Worm (Caenorhabditis elegans) whole organism, young adult: Measurements from ENCODE around the gene npr-11.

Source experiments
- B0336.3 ChIP-seq: fragments of 200-800 bp; sonication (Bioruptor generic); IDR thresholded peaks from 2 replicates; pipeline ENCODE4 v1.3.6; 2022; ENCODE audit warnings: missing genetic modification characterization, missing compliant biosample characterization
- C17E4.6 ChIP-seq: fragments of 200-800 bp; sonication (Bioruptor generic); IDR thresholded peaks from 2 replicates; pipeline ENCODE4 v1.3.6; 2022; ENCODE audit warnings: missing genetic modification reagents, missing genetic modification characterization, missing compliant biosample characterization
- F22D6.2 ChIP-seq: sonication (generic microtip); optimal IDR thresholded peaks from 2 replicates; lab custom pipeline; 2016; ENCODE audit warnings: mild to moderate bottlenecking, missing genetic modification characterization, missing compliant biosample characterization
- F37B4.10 ChIP-seq: fragments of 200-800 bp; sonication (Bioruptor generic); IDR thresholded peaks from 2 replicates; pipeline ENCODE4 v1.3.6; 2022; ENCODE audit warnings: missing genetic modification characterization, missing compliant biosample characterization
- F49E8.2 ChIP-seq: sonication (generic microtip); optimal IDR thresholded peaks from 3 replicates; lab custom pipeline; 2017; ENCODE audit warnings: missing genetic modification characterization, mild to moderate bottlenecking, missing compliant biosample characterization, antibody characterized with exemption, moderate library complexity; ENCODE audit not compliant: insufficient read depth
- F52B5.7 ChIP-seq: sonication (generic microtip); optimal IDR thresholded peaks from 2 replicates; lab custom pipeline; 2016; ENCODE audit warnings: mild to moderate bottlenecking, missing genetic modification characterization, missing compliant biosample characterization
- F57A8.1 ChIP-seq: fragments of 200-800 bp; sonication (Bioruptor generic); optimal IDR thresholded peaks from 2 replicates; lab custom pipeline; 2018; ENCODE audit warnings: mild to moderate bottlenecking, missing genetic modification characterization, moderate library complexity, missing compliant biosample characterization
- F57C9.4 ChIP-seq: sonication (generic microtip); optimal IDR thresholded peaks from 2 replicates; lab custom pipeline; 2017; ENCODE audit warnings: mild to moderate bottlenecking, missing genetic modification characterization, missing compliant biosample characterization
- K11D2.4 ChIP-seq: fragments of 200-800 bp; sonication (Bioruptor generic); IDR thresholded peaks from 2 replicates; pipeline ENCODE4 v1.3.6; 2022; ENCODE audit warnings: missing genetic modification reagents, missing genetic modification characterization, missing compliant biosample characterization
- T26A5.8 ChIP-seq: sonication (generic microtip); optimal IDR thresholded peaks from 2 replicates; lab custom pipeline; 2016; ENCODE audit warnings: missing genetic modification characterization, missing compliant biosample characterization
- Y53F4B.3 ChIP-seq: fragments of 200-800 bp; sonication (Bioruptor generic); IDR thresholded peaks from 2 replicates; pipeline ENCODE4 v1.3.6; 2022; ENCODE audit warnings: missing genetic modification reagents, missing genetic modification characterization, missing compliant biosample characterization
- Y53G8AR.9 ChIP-seq: fragments of 200-800 bp; sonication (Bioruptor generic); conservative IDR thresholded peaks from 2 replicates; pipeline ENCODE4 v1.3.6; 2022; ENCODE audit warnings: missing genetic modification reagents, missing genetic modification characterization, missing compliant biosample characterization
- Y56A3A.18 ChIP-seq: fragments of 200-800 bp; sonication (Bioruptor generic); IDR thresholded peaks from 2 replicates; pipeline ENCODE4 v1.3.6; 2022; ENCODE audit warnings: missing genetic modification reagents, missing genetic modification characterization, missing compliant biosample characterization
- Y79H2A.3 ChIP-seq: fragments of 200-800 bp; sonication (Bioruptor generic); conservative IDR thresholded peaks from 2 replicates; pipeline ENCODE4 v1.3.6; 2022; ENCODE audit warnings: missing genetic modification reagents, missing genetic modification characterization, missing compliant biosample characterization
- akir-1 ChIP-seq: fragments of 200-800 bp; sonication (Bioruptor generic); optimal IDR thresholded peaks from 2 replicates; lab custom pipeline; 2018; ENCODE audit warnings: mild to moderate bottlenecking, missing genetic modification characterization, moderate library complexity, missing compliant biosample characterization
- atf-7 ChIP-seq: sonication (generic microtip); optimal IDR thresholded peaks from 2 replicates; lab custom pipeline; 2017; ENCODE audit warnings: mild to moderate bottlenecking, missing genetic modification characterization, missing compliant biosample characterization
- athp-1 ChIP-seq: sonication (generic microtip); optimal IDR thresholded peaks from 2 replicates; lab custom pipeline; 2017; ENCODE audit warnings: mild to moderate bottlenecking, missing genetic modification characterization, missing compliant biosample characterization
- attf-3 ChIP-seq: fragments of 200-800 bp; sonication (Bioruptor generic); conservative IDR thresholded peaks from 2 replicates; pipeline ENCODE4 v1.3.6; 2022; ENCODE audit warnings: missing genetic modification reagents, missing genetic modification characterization, missing compliant biosample characterization
- attf-5 ChIP-seq: fragments of 200-800 bp; sonication (Bioruptor generic); optimal IDR thresholded peaks from 2 replicates; lab custom pipeline; 2018; ENCODE audit warnings: mild to moderate bottlenecking, missing genetic modification characterization, missing compliant biosample characterization
- attf-6 ChIP-seq: fragments of 200-800 bp; sonication (Bioruptor generic); IDR thresholded peaks from 2 replicates; pipeline ENCODE4 v1.3.6; 2022; ENCODE audit warnings: missing genetic modification reagents, missing genetic modification characterization, missing compliant biosample characterization
- bed-2 ChIP-seq: fragments of 200-800 bp; sonication (Bioruptor generic); IDR thresholded peaks from 2 replicates; pipeline ENCODE4 v1.3.6; 2022; ENCODE audit warnings: missing genetic modification reagents, missing genetic modification characterization, missing compliant biosample characterization
- ceh-100 ChIP-seq: fragments of 200-800 bp; sonication (Bioruptor generic); IDR thresholded peaks from 2 replicates; pipeline ENCODE4 v1.3.6; 2022; ENCODE audit warnings: missing genetic modification reagents, missing genetic modification characterization, missing compliant biosample characterization
- ceh-58 ChIP-seq: fragments of 200-800 bp; sonication (Bioruptor generic); IDR thresholded peaks from 2 replicates; pipeline ENCODE4 v1.3.6; 2022; ENCODE audit warnings: missing genetic modification characterization, missing compliant biosample characterization
- ceh-91 ChIP-seq: fragments of 200-800 bp; sonication (Bioruptor generic); IDR thresholded peaks from 2 replicates; pipeline ENCODE4 v1.3.6; 2022; ENCODE audit warnings: missing genetic modification reagents, missing genetic modification characterization, missing compliant biosample characterization
- dox-1 ChIP-seq: fragments of 200-800 bp; sonication (Bioruptor generic); IDR thresholded peaks from 2 replicates; pipeline ENCODE4 v1.3.6; 2022; ENCODE audit warnings: missing genetic modification reagents, missing genetic modification characterization, missing compliant biosample characterization
- dpl-1 ChIP-seq: fragments of 150-350 bp; optimal IDR thresholded peaks from 2 replicates; lab custom pipeline; 2014; ENCODE audit warnings: missing biosample characterization, missing genetic modification reagents, missing genetic modification characterization
- efl-1 ChIP-seq: fragments of 150-350 bp; optimal IDR thresholded peaks from 2 replicates; lab custom pipeline; 2014; ENCODE audit warnings: missing biosample characterization, missing genetic modification reagents, missing genetic modification characterization
- gei-17 ChIP-seq: fragments of 200-800 bp; sonication (Bioruptor generic); optimal IDR thresholded peaks from 2 replicates; lab custom pipeline; 2018; ENCODE audit warnings: mild to moderate bottlenecking, missing genetic modification characterization, missing compliant biosample characterization
- hrde-1 ChIP-seq: sonication (generic microtip); optimal IDR thresholded peaks from 2 replicates; lab custom pipeline; 2016; ENCODE audit warnings: missing genetic modification characterization, mild to moderate bottlenecking, missing compliant biosample characterization, moderate library complexity, missing genotype, missing genetic modification reagents, borderline replicate concordance
- hsf-1 ChIP-seq: fragments of 200-800 bp; sonication (Bioruptor generic); IDR thresholded peaks from 2 replicates; pipeline ENCODE4 v1.3.6; 2022; ENCODE audit warnings: missing genetic modification reagents, missing genetic modification characterization, missing compliant biosample characterization
- let-607 ChIP-seq, 2 experiments: fragments of 200-800 bp in 1 of 2; sonication (Bioruptor generic) in 1 of 2; sonication (generic microtip) in 1 of 2; optimal IDR thresholded peaks; 2 replicates each; lab custom pipeline; 2016 to 2018; ENCODE audit warnings: mild to moderate bottlenecking in 2 of 2, missing compliant biosample characterization in 2 of 2, missing genetic modification characterization in 2 of 2, moderate library complexity in 2 of 2, missing genotype in 1 of 2
- madf-10 ChIP-seq: sonication (generic microtip); optimal IDR thresholded peaks from 2 replicates; lab custom pipeline; 2016; ENCODE audit warnings: mild to moderate bottlenecking, missing genetic modification characterization, missing compliant biosample characterization
- madf-3 ChIP-seq: fragments of 200-800 bp; sonication (Bioruptor generic); IDR thresholded peaks from 2 replicates; pipeline ENCODE4 v1.3.6; 2022; ENCODE audit warnings: missing genetic modification reagents, missing genetic modification characterization, missing compliant biosample characterization
- madf-6 ChIP-seq: fragments of 200-800 bp; sonication (Bioruptor generic); IDR thresholded peaks from 2 replicates; pipeline ENCODE4 v1.3.6; 2022; ENCODE audit warnings: missing genetic modification reagents, missing genetic modification characterization, missing compliant biosample characterization
- mes-4 ChIP-seq: sonication (generic microtip); optimal IDR thresholded peaks from 2 replicates; lab custom pipeline; 2016; ENCODE audit warnings: missing genotype, missing genetic modification characterization, missing compliant biosample characterization
- mxl-1 ChIP-seq: sonication (generic microtip); optimal IDR thresholded peaks from 2 replicates; lab custom pipeline; 2016; ENCODE audit warnings: missing genetic modification characterization, missing compliant biosample characterization
- nhr-179 ChIP-seq: sonication (generic microtip); optimal IDR thresholded peaks from 2 replicates; lab custom pipeline; 2016; ENCODE audit warnings: mild to moderate bottlenecking, missing genetic modification characterization, missing compliant biosample characterization
- nhr-27 ChIP-seq: fragments of 200-800 bp; sonication (Bioruptor generic); optimal IDR thresholded peaks from 2 replicates; lab custom pipeline; 2018; ENCODE audit warnings: mild to moderate bottlenecking, missing genetic modification characterization, moderate library complexity, missing compliant biosample characterization
- pbrm-1 ChIP-seq: fragments of 200-800 bp; sonication (Bioruptor generic); IDR thresholded peaks from 2 replicates; pipeline ENCODE4 v1.3.6; 2022; ENCODE audit warnings: missing genetic modification reagents, missing genetic modification characterization, missing compliant biosample characterization
- rcor-1 ChIP-seq: fragments of 200-800 bp; sonication (Bioruptor generic); IDR thresholded peaks from 2 replicates; pipeline ENCODE4 v1.3.6; 2022; ENCODE audit warnings: missing genetic modification reagents, missing genetic modification characterization, missing compliant biosample characterization
- sea-2 ChIP-seq: fragments of 200-800 bp; sonication (Bioruptor generic); IDR thresholded peaks from 2 replicates; pipeline ENCODE4 v1.3.6; 2022; ENCODE audit warnings: missing genetic modification characterization, missing compliant biosample characterization
- somi-1 ChIP-seq: fragments of 200-800 bp; sonication (Bioruptor generic); optimal IDR thresholded peaks from 2 replicates; lab custom pipeline; 2018; ENCODE audit warnings: mild to moderate bottlenecking, missing genetic modification characterization, missing compliant biosample characterization
- sptf-2 ChIP-seq: fragments of 200-800 bp; sonication (Bioruptor generic); optimal IDR thresholded peaks from 2 replicates; lab custom pipeline; 2018; ENCODE audit warnings: mild to moderate bottlenecking, missing genetic modification characterization, missing compliant biosample characterization
- tbp1 ChIP-seq: fragments of 200-800 bp; sonication (Bioruptor generic); optimal IDR thresholded peaks from 2 replicates; lab custom pipeline; 2018; ENCODE audit warnings: mild to moderate bottlenecking, missing genetic modification characterization, missing compliant biosample characterization
- xnd-1 ChIP-seq: sonication (generic microtip); optimal IDR thresholded peaks from 2 replicates; lab custom pipeline; 2016; ENCODE audit warnings: missing genotype, missing genetic modification reagents, missing genetic modification characterization, missing compliant biosample characterization
- ztf-25 ChIP-seq: fragments of 200-800 bp; sonication (Bioruptor generic); IDR thresholded peaks from 2 replicates; pipeline ENCODE4 v1.3.6; 2022; ENCODE audit warnings: missing genetic modification reagents, missing genetic modification characterization, missing compliant biosample characterization
- ztf-6 ChIP-seq: fragments of 200-800 bp; sonication (Bioruptor generic); IDR thresholded peaks from 2 replicates; pipeline ENCODE4 v1.3.6; 2022; ENCODE audit warnings: missing genetic modification reagents, missing genetic modification characterization, missing compliant biosample characterization

The npr-11 gene

DNA sequence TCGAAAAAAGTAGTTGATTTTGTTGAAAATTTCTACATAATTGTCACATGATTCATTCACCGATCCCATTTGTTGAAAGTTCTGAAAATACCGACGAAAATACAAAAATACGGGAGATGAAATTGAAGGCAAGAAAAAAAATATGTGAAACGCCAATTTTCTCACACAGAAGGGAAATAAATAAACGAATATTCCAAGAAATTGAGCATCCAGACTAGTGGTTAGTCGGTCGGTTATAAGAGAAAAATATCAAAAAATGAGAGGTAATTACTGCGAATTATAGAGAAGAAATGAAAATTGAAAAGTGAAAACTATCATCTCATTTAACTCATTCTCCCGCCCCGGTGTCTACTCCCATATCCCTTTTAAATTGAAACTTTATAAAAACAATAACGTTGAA is at the start of gene npr-11:
TSS of gene npr-11 (minus strand) at position 101 of the 400 bp plus-strand sequence.
- TF ChIP-seq attf-5 (GFP tag; lab: Kevin White, UChicago) = no peak

- peak; percentile 61 for TF ChIP-seq gei-17 (GFP tag; lab: Kevin White, UChicago)
- no peak for TF ChIP-seq ztf-6 (GFP tag; lab: Robert Waterston, UW)
- TF ChIP-seq F22D6.2 (tag; lab: Kevin White, UChicago) = no peak
- TF ChIP-seq sptf-2 = no peak
- peak; percentile 15 for TF ChIP-seq T26A5.8 (tag; lab: Kevin White, UChicago)
- 0 out of 2 replicates have a peak, but pooled peaks have one; percentile 14 for TF ChIP-seq pbrm-1 (GFP tag; lab: Robert Waterston, UW)
- TF ChIP-seq F57C9.4 (tag; lab: Kevin White, UChicago) = no peak
- TF ChIP-seq ceh-58 = no peak
- TF ChIP-seq sea-2 (GFP tag; lab: Robert Waterston, UW) = no peak
- TF ChIP-seq madf-10 (tag; lab: Kevin White, UChicago) = no peak
- TF ChIP-seq C17E4.6 = no peak
- TF ChIP-seq ztf-25 (GFP tag; lab: Robert Waterston, UW) = no peak
- TF ChIP-seq dox-1 (GFP tag; lab: Robert Waterston, UW) = peak; percentile 90
- TF ChIP-seq mes-4 (tag; lab: Kevin White, UChicago) = no peak
- peak in 1 of 2 experiments; percentile 37 for TF ChIP-seq let-607 (tag; optimal IDR thresholded peaks at IDR 0.05; lab: Kevin White, UChicago)
- TF ChIP-seq Y56A3A.18 (GFP tag; lab: Robert Waterston, UW) = peak; percentile 81; the same call in 1 of the 2 replicates
- TF ChIP-seq madf-6 (GFP tag; lab: Robert Waterston, UW) = peak; percentile 35; the same call in 1 of the 2 replicates
- no peak for TF ChIP-seq F57A8.1 (GFP tag; lab: Kevin White, UChicago)
- TF ChIP-seq hrde-1 (tag; lab: Kevin White, UChicago) = no peak
- TF ChIP-seq Y79H2A.3 = no peak
- no peak for TF ChIP-seq Y53F4B.3
- peak; percentile 33 for TF ChIP-seq atf-7
- no peak; the same call in 1 of the 2 replicates for TF ChIP-seq ceh-100 (GFP tag; lab: Robert Waterston, UW)
- TF ChIP-seq rcor-1 (GFP tag; lab: Robert Waterston, UW) = peak; percentile 29; the same call in 1 of the 2 replicates
- peak; percentile 72 for TF ChIP-seq attf-5 (GFP tag; lab: Kevin White, UChicago)
- no peak for TF ChIP-seq nhr-27 (tag; lab: Kevin White, UChicago)
- TF ChIP-seq madf-3 = no peak
- TF ChIP-seq athp-1 (tag; lab: Kevin White, UChicago) = peak; percentile 24
- TF ChIP-seq attf-6 = no peak
- peak; percentile 48 for TF ChIP-seq tbp1 (GFP tag; lab: Kevin White, UChicago)
- TF ChIP-seq bed-2 (GFP tag; lab: Robert Waterston, UW) = no peak
- peak; percentile 50; the same call in 1 of the 2 replicates for TF ChIP-seq B0336.3 (GFP tag; lab: Robert Waterston, UW)
- 0 out of 2 replicates have a peak, but pooled peaks have one; percentile 12 for TF ChIP-seq K11D2.4 (GFP tag; lab: Robert Waterston, UW)
- no peak for TF ChIP-seq F52B5.7
- no peak for TF ChIP-seq hsf-1
- no peak for TF ChIP-seq somi-1 (GFP tag; lab: Kevin White, UChicago)
- TF ChIP-seq akir-1 = no peak
- no peak for TF ChIP-seq Y53G8AR.9 (GFP tag; lab: Robert Waterston, UW)
- no peak for TF ChIP-seq attf-3 (GFP tag; lab: Robert Waterston, UW)
- no peak for TF ChIP-seq dpl-1 (GFP tag; lab: Kevin White, UChicago)
- no peak for TF ChIP-seq ceh-91 (GFP tag; lab: Robert Waterston, UW)
- no peak for TF ChIP-seq efl-1
- TF ChIP-seq F49E8.2 (tag; lab: Kevin White, UChicago) = no peak
- TF ChIP-seq xnd-1 = no peak
- TF ChIP-seq nhr-179 (tag; lab: Kevin White, UChicago) = no peak
- TF ChIP-seq mxl-1 (tag; lab: Kevin White, UChicago) = no peak
- TF ChIP-seq F37B4.10 (GFP tag; lab: Robert Waterston, UW) = no peak
These were observed 46.8 kb upstream of the npr-11 start for ce11 chrX:1302267-1302666.
